Worm (Caenorhabditis elegans) whole organism, L1 larva: ENCODE measurements around the gene F42A9.8.

Experiments used
- C04F5.9 ChIP-seq: sonication (generic microtip); optimal IDR thresholded peaks from 2 replicates; lab custom pipeline; 2016; ENCODE audit warnings: missing genetic modification characterization, missing compliant biosample characterization
- C16A3.4 ChIP-seq: fragments of 150-350 bp; optimal IDR thresholded peaks from 2 replicates; lab custom pipeline; 2014; ENCODE audit warnings: missing biosample characterization, missing genetic modification characterization
- C34B4.2 ChIP-seq: sonication (generic microtip); optimal IDR thresholded peaks from 2 replicates; lab custom pipeline; 2017; ENCODE audit warnings: mild to moderate bottlenecking, missing genetic modification characterization, missing compliant biosample characterization
- F16B12.6 ChIP-seq: fragments of 150-350 bp; optimal IDR thresholded peaks from 2 replicates; lab custom pipeline; 2014; ENCODE audit warnings: missing biosample characterization, missing genetic modification characterization
- aha-1 ChIP-seq: fragments of 150-350 bp; optimal IDR thresholded peaks from 2 replicates; lab custom pipeline; 2014; ENCODE audit warnings: missing biosample characterization, missing genetic modification characterization
- alr-1 ChIP-seq: fragments of 200-800 bp; sonication (Bioruptor generic); optimal IDR thresholded peaks from 2 replicates; lab custom pipeline; 2018; ENCODE audit warnings: borderline replicate concordance, mild to moderate bottlenecking, missing genetic modification characterization, missing compliant biosample characterization
- blmp-1 ChIP-seq: fragments of 150-350 bp; optimal IDR thresholded peaks from 2 replicates; lab custom pipeline; 2014; ENCODE audit warnings: missing biosample characterization, missing genetic modification characterization
- ceh-63 ChIP-seq: fragments of 200-800 bp; sonication (Bioruptor generic); optimal IDR thresholded peaks from 2 replicates; lab custom pipeline; 2018; ENCODE audit warnings: mild to moderate bottlenecking, missing genetic modification characterization, missing compliant biosample characterization
- ceh-8 ChIP-seq: fragments of 200-800 bp; sonication (Bioruptor generic); optimal IDR thresholded peaks from 2 replicates; lab custom pipeline; 2018; ENCODE audit warnings: mild to moderate bottlenecking, missing genetic modification characterization, moderate library complexity, missing compliant biosample characterization
- ces-1 ChIP-seq: fragments of 150-350 bp; optimal IDR thresholded peaks from 2 replicates; lab custom pipeline; 2014; ENCODE audit warnings: missing biosample characterization, missing genetic modification reagents, missing genetic modification characterization
- dpl-1 ChIP-seq, 3 experiments: fragments of 150-350 bp in 2 of 3; sonication (generic microtip) in 1 of 3; optimal IDR thresholded peaks; 2 replicates each; lab custom pipeline; 2014 to 2017; ENCODE audit warnings: missing biosample characterization in 3 of 3, missing genetic modification characterization in 3 of 3, missing genetic modification reagents in 3 of 3
- dsc-1 ChIP-seq: sonication (generic microtip); optimal IDR thresholded peaks from 2 replicates; lab custom pipeline; 2016; ENCODE audit warnings: mild to moderate bottlenecking, missing genetic modification characterization, missing compliant biosample characterization
- efl-1 ChIP-seq, 4 experiments: fragments of 150-350 bp; optimal IDR thresholded peaks in 3 of 4; peaks in 1 of 4; 1 replicate in 1 of 4; 2 replicates in 3 of 4; lab custom pipeline; 2014; ENCODE audit warnings: missing biosample characterization in 2 of 4, missing genetic modification characterization in 2 of 4, missing genetic modification reagents in 2 of 4
- efl-3 ChIP-seq: fragments of 200-800 bp; sonication (Bioruptor generic); optimal IDR thresholded peaks from 2 replicates; lab custom pipeline; 2018; ENCODE audit warnings: mild to moderate bottlenecking, missing genetic modification characterization, missing compliant biosample characterization
- egl-27 ChIP-seq, 2 experiments: fragments of 150-350 bp in 1 of 2; sonication (generic microtip); optimal IDR thresholded peaks; 3 replicates each; lab custom pipeline; 2017 to 2018; ENCODE audit warnings: missing biosample characterization in 2 of 2, missing genetic modification characterization in 2 of 2, missing genetic modification reagents in 2 of 2
- fkh-10 ChIP-seq: sonication (generic microtip); optimal IDR thresholded peaks from 2 replicates; lab custom pipeline; 2017; ENCODE audit warnings: missing biosample characterization, missing genetic modification reagents, missing genetic modification characterization
- fkh-8 ChIP-seq: sonication (generic microtip); optimal IDR thresholded peaks from 2 replicates; lab custom pipeline; 2016; ENCODE audit warnings: mild to moderate bottlenecking, missing genetic modification characterization, missing compliant biosample characterization
- hlh-17 ChIP-seq: fragments of 200-800 bp; sonication (Bioruptor generic); optimal IDR thresholded peaks from 2 replicates; lab custom pipeline; 2018; ENCODE audit warnings: missing genetic modification characterization, mild to moderate bottlenecking, missing compliant biosample characterization, moderate library complexity, borderline replicate concordance
- hlh-4 ChIP-seq: sonication (generic microtip); optimal IDR thresholded peaks from 2 replicates; lab custom pipeline; 2016; ENCODE audit warnings: mild to moderate bottlenecking, missing genetic modification characterization, missing compliant biosample characterization
- hpl-2 ChIP-seq: fragments of 150-350 bp; optimal IDR thresholded peaks from 2 replicates; lab custom pipeline; 2014; ENCODE audit warnings: missing biosample characterization, missing genetic modification reagents, missing genetic modification characterization
- lin-13 ChIP-seq: fragments of 150-350 bp; optimal IDR thresholded peaks from 2 replicates; lab custom pipeline; 2014; ENCODE audit warnings: missing biosample characterization, missing genetic modification reagents, missing genetic modification characterization
- lin-35 ChIP-seq, 2 experiments: fragments of 150-350 bp; optimal IDR thresholded peaks; 2 replicates each; lab custom pipeline; 2014; ENCODE audit warnings: missing biosample characterization in 2 of 2, missing genetic modification characterization in 2 of 2, missing genetic modification reagents in 2 of 2
- lin-39 ChIP-seq: fragments of 150-350 bp; optimal IDR thresholded peaks from 2 replicates; lab custom pipeline; 2014; ENCODE audit warnings: missing biosample characterization, missing genetic modification reagents, missing genetic modification characterization
- lir-3 ChIP-seq: sonication (generic microtip); optimal IDR thresholded peaks from 2 replicates; lab custom pipeline; 2016; ENCODE audit warnings: mild to moderate bottlenecking, missing genetic modification characterization, moderate library complexity, missing compliant biosample characterization; ENCODE audit not compliant: poor library complexity
- lsy-2 ChIP-seq, 2 experiments: fragments of 150-350 bp; optimal IDR thresholded peaks; 2 replicates each; lab custom pipeline; 2014; ENCODE audit warnings: missing biosample characterization in 2 of 2, missing genetic modification characterization in 2 of 2
- mab-9 ChIP-seq: fragments of 200-800 bp; sonication (Bioruptor generic); IDR thresholded peaks from 2 replicates; pipeline ENCODE4 v1.3.6; 2022; ENCODE audit warnings: missing genetic modification reagents, missing genetic modification characterization, missing compliant biosample characterization
- mef-2 ChIP-seq: fragments of 150-350 bp; optimal IDR thresholded peaks from 2 replicates; lab custom pipeline; 2014; ENCODE audit warnings: missing biosample characterization, missing genetic modification characterization
- mep-1 ChIP-seq: fragments of 150-350 bp; optimal IDR thresholded peaks from 2 replicates; lab custom pipeline; 2014; ENCODE audit warnings: missing biosample characterization, missing genetic modification characterization
- nhr-12 ChIP-seq: sonication (generic microtip); optimal IDR thresholded peaks from 2 replicates; lab custom pipeline; 2017; ENCODE audit warnings: missing biosample characterization, missing genetic modification characterization
- nhr-237 ChIP-seq: fragments of 150-350 bp; optimal IDR thresholded peaks from 2 replicates; lab custom pipeline; 2014; ENCODE audit warnings: missing biosample characterization, missing genetic modification characterization
- nhr-28 ChIP-seq: fragments of 150-350 bp; optimal IDR thresholded peaks from 2 replicates; lab custom pipeline; 2014; ENCODE audit warnings: missing biosample characterization, missing genetic modification characterization
- nhr-47 ChIP-seq: sonication (generic microtip); optimal IDR thresholded peaks from 2 replicates; lab custom pipeline; 2016; ENCODE audit warnings: mild to moderate bottlenecking, missing genetic modification characterization, moderate library complexity, missing compliant biosample characterization
- nhr-71 ChIP-seq: sonication (generic microtip); optimal IDR thresholded peaks from 2 replicates; lab custom pipeline; 2016; ENCODE audit warnings: mild to moderate bottlenecking, missing genetic modification characterization, moderate library complexity, missing compliant biosample characterization
- nhr-76 ChIP-seq: sonication (generic microtip); optimal IDR thresholded peaks from 2 replicates; lab custom pipeline; 2017; ENCODE audit warnings: missing biosample characterization, missing genetic modification characterization
- nhr-77 ChIP-seq: fragments of 150-350 bp; optimal IDR thresholded peaks from 2 replicates; lab custom pipeline; 2014; ENCODE audit warnings: missing biosample characterization, missing genetic modification characterization
- nhr-85 ChIP-seq: sonication (generic microtip); peaks from one replicate; lab custom pipeline; 2016; ENCODE audit warnings: missing genetic modification characterization, inconsistent platforms, missing compliant biosample characterization
- nhr-90 ChIP-seq: sonication (generic microtip); optimal IDR thresholded peaks from 2 replicates; lab custom pipeline; 2016; ENCODE audit warnings: mild to moderate bottlenecking, missing genetic modification characterization, missing compliant biosample characterization; ENCODE audit not compliant: poor library complexity
- pag-3 ChIP-seq: sonication (generic microtip); optimal IDR thresholded peaks from 2 replicates; lab custom pipeline; 2017; ENCODE audit warnings: missing genetic modification characterization, mild to moderate bottlenecking, missing compliant biosample characterization, antibody characterized with exemption, borderline replicate concordance; ENCODE audit not compliant: insufficient read depth
- rnt-1 ChIP-seq: sonication (generic microtip); optimal IDR thresholded peaks from 2 replicates; lab custom pipeline; 2016; ENCODE audit warnings: mild to moderate bottlenecking, missing genetic modification characterization, moderate library complexity, missing compliant biosample characterization
- skn-1 ChIP-seq: fragments of 150-350 bp; optimal IDR thresholded peaks from 2 replicates; lab custom pipeline; 2014; ENCODE audit warnings: missing biosample characterization, missing genetic modification characterization
- sox-4 ChIP-seq: sonication (generic microtip); optimal IDR thresholded peaks from 2 replicates; lab custom pipeline; 2016; ENCODE audit warnings: missing genetic modification characterization, missing compliant biosample characterization
- swsn-7 ChIP-seq: sonication (generic microtip); optimal IDR thresholded peaks from 2 replicates; lab custom pipeline; 2016; ENCODE audit warnings: missing genetic modification characterization, missing compliant biosample characterization
- tlp-1 ChIP-seq: fragments of 150-350 bp; optimal IDR thresholded peaks from 2 replicates; lab custom pipeline; 2014; ENCODE audit warnings: missing biosample characterization, missing genetic modification characterization
- unc-30 ChIP-seq: sonication (generic microtip); optimal IDR thresholded peaks from 2 replicates; lab custom pipeline; 2017; ENCODE audit warnings: missing biosample characterization, missing genetic modification characterization
- unc-62 ChIP-seq: fragments of 150-350 bp; optimal IDR thresholded peaks from 2 replicates; lab custom pipeline; 2014; ENCODE audit warnings: missing biosample characterization, missing genetic modification reagents, missing genetic modification characterization
- unc-86 ChIP-seq: sonication (generic microtip); optimal IDR thresholded peaks from 2 replicates; lab custom pipeline; 2016; ENCODE audit warnings: missing genetic modification characterization, missing compliant biosample characterization
- unc-98 ChIP-seq: fragments of 200-800 bp; sonication (Bioruptor generic); IDR thresholded peaks from 2 replicates; pipeline ENCODE4 v1.3.6; 2022; ENCODE audit warnings: missing genetic modification characterization, missing compliant biosample characterization
- xbp-1 ChIP-seq: sonication (generic microtip); optimal IDR thresholded peaks from 2 replicates; lab custom pipeline; 2016; ENCODE audit warnings: missing genetic modification characterization, missing compliant biosample characterization
- ztf-11 ChIP-seq, 2 experiments: sonication (generic microtip); optimal IDR thresholded peaks; 2 replicates each; lab custom pipeline; 2016 to 2017; ENCODE audit warnings: missing genetic modification characterization in 2 of 2, missing biosample characterization in 1 of 2, missing compliant biosample characterization in 1 of 2
- ztf-4 ChIP-seq: fragments of 150-350 bp; optimal IDR thresholded peaks from 2 replicates; lab custom pipeline; 2014; ENCODE audit warnings: missing biosample characterization, missing genetic modification characterization

Gene F42A9.8

DNA sequence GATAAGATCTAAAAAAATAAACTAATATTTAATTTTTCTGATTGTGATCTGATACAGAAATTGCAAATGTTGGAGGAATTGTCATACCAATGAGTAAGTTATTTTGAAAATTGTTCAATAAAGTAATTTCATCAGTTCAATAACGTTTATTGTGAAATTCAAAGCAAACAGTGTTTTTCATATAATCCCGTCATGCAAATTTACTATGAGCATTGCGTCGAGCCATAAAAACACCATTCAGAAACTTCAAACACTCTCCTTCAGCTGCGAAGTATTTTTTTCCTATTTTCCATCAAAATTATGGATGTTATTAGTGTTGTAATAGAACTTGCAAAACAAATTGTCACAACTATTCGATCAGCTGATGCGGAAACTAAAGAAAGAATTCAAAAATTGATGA is 33.2 kb upstream of the F42A9.8 start, which contains the start of gene C49C8.8:
Gene C49C8.8, plus strand, starts transcription at position 301 of the 400 bp plus-strand sequence.
- TF ChIP-seq sox-4 (tag; lab: Kevin White, UChicago) (no peak), mef-2 (tag; lab: Kevin White, UChicago) (no peak), hlh-17 (no peak), nhr-12 (tag; lab: Kevin White, UChicago) (no peak), C16A3.4 (tag; lab: Kevin White, UChicago) (no peak), aha-1 (tag; lab: Kevin White, UChicago) (no peak)
- TF ChIP-seq, all 84 proteins: peak for 0

DNA sequence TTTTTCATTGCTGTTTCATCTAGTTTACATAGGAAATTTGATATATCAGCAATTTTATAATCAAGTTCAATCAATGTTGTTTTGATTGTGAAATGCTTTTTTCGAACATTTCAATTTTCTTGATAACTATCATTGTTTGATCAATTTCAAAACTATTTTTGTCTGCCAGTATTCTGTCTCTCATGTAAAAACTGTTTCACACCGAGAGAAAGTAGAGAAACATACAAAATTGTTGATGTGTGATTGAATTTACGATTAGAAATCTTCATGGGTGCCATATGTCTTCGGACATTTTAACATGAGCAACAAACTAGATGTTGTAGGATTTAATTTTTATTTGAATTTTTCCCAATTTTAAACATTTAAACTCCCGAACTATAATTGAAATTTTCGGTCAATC is 32.1 kb upstream of the F42A9.8 start, which contains the start of gene C49C8.2:
Gene C49C8.2, plus strand, starts transcription at position 393 of the 400 bp plus-strand sequence.
- TF ChIP-seq aha-1 (tag; lab: Kevin White, UChicago) (no peak), C16A3.4 (tag; lab: Kevin White, UChicago) (no peak), unc-62 (GFP tag; lab: Kevin White, UChicago) (no peak), fkh-8 (no peak), mep-1 (peak; percentile 19), blmp-1 (tag; lab: Kevin White, UChicago) (peak; percentile 19), nhr-76 (tag; lab: Kevin White, UChicago) (no peak), F16B12.6 (no peak), dpl-1 (GFP tag; optimal IDR thresholded peaks at IDR 0.05; lab: Kevin White, UChicago) (no peak), hpl-2 (GFP tag; lab: Kevin White, UChicago) (no peak), skn-1 (tag; lab: Kevin White, UChicago) (no peak), nhr-237 (no peak), unc-30 (tag; lab: Kevin White, UChicago) (no peak), efl-3 (no peak), ces-1 (no peak), alr-1 (tag; lab: Kevin White, UChicago) (no peak), xbp-1 (tag; lab: Kevin White, UChicago) (no peak), lsy-2 (tag; optimal IDR thresholded peaks at IDR 0.05; lab: Kevin White, UChicago) (peak in 1 of 2 experiments; percentile 30), dsc-1 (tag; lab: Kevin White, UChicago) (peak; percentile 45), nhr-90 (tag; lab: Kevin White, UChicago) (no peak), unc-86 (no peak), lin-39 (no peak), lin-35 (GFP tag; optimal IDR thresholded peaks at IDR 0.05; lab: Kevin White, UChicago) (peak in 1 of 2 experiments; percentile 48), fkh-10 (no peak), ztf-11 (tag; optimal IDR thresholded peaks at IDR 0.05; lab: Kevin White, UChicago) (no peak), nhr-85 (tag; lab: Kevin White, UChicago) (peak; percentile 20), swsn-7 (tag; lab: Kevin White, UChicago) (no peak), lir-3 (tag; lab: Kevin White, UChicago) (no peak), hlh-4 (tag; lab: Kevin White, UChicago) (no peak), ztf-4 (tag; lab: Kevin White, UChicago) (no peak), nhr-47 (no peak), mab-9 (GFP tag; lab: Robert Waterston, UW) (no peak), nhr-28 (tag; lab: Kevin White, UChicago) (no peak), unc-98 (GFP tag; lab: Robert Waterston, UW) (no peak), C04F5.9 (no peak), tlp-1 (tag; lab: Kevin White, UChicago) (no peak), ceh-63 (GFP tag; lab: Kevin White, UChicago) (no peak), lin-13 (GFP tag; lab: Kevin White, UChicago) (no peak), efl-1 (optimal IDR thresholded peaks at IDR 0.05; lab: Kevin White, UChicago) (peak in 1 of 2 experiments; percentile 29), efl-1 (GFP tag; optimal IDR thresholded peaks at IDR 0.05 in 1 of 2; lab: Kevin White, UChicago) (no peak), sox-4 (tag; lab: Kevin White, UChicago) (no peak), pag-3 (tag; lab: Kevin White, UChicago) (no peak), egl-27 (tag; optimal IDR thresholded peaks at IDR 0.05; lab: Kevin White, UChicago) (no peak), nhr-77 (no peak), C34B4.2 (no peak), ceh-8 (GFP tag; lab: Kevin White, UChicago) (no peak), rnt-1 (tag; lab: Kevin White, UChicago) (no peak), nhr-71 (tag; lab: Kevin White, UChicago) (no peak)
